Worm (Caenorhabditis elegans): ENCODE results near the gene glb-9.

DNA sequence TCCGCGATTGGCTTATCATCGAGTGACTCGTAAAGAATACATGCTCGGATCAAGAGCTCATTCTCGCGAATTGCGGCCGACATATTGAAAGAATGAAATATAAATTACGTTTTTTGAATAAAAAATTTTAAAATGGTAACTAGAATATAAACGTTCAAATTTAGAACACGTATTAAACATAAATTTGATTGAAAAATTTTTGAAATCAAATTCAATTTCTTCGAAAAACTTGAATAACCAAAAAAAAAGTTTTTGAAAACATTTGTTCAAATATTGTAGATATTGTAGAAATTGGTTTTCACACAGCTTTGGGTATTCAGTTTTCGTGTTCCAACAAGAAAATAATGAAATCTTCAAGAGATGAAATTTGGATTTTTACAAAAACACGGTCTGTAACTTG lies 28.9 kb upstream of the glb-9 start, which contains the start of gene fbxa-224:
- TF ChIP-seq ceh-6 (GFP tag; optimal IDR thresholded peaks at IDR 0.05) = no peak
- no peak for TF ChIP-seq syd-9 (tag; optimal IDR thresholded peaks at IDR 0.05)
- TF ChIP-seq nhr-11 (tag; optimal IDR thresholded peaks at IDR 0.05) = no peak
- TF ChIP-seq pha-4 (tag; optimal IDR thresholded peaks at IDR 0.05) = no peak
- no peak for TF ChIP-seq fkh-6 (tag; optimal IDR thresholded peaks at IDR 0.05)
- no peak for TF ChIP-seq ceh-22 (tag; optimal IDR thresholded peaks at IDR 0.05)
- TF ChIP-seq ceh-31 (tag; optimal IDR thresholded peaks at IDR 0.05) = no peak
- TF ChIP-seq hlh-30 (tag; optimal IDR thresholded peaks at IDR 0.05; ENCODE audit: insufficient read depth) = no peak
- no peak for TF ChIP-seq fkh-10 (GFP tag; optimal IDR thresholded peaks at IDR 0.05)
- no peak for TF ChIP-seq hlh-15 (tag; optimal IDR thresholded peaks at IDR 0.05)
- TF ChIP-seq Y22D7AL.16 (tag; optimal IDR thresholded peaks at IDR 0.05) = no peak
- no peak for TF ChIP-seq rnt-1 (tag; optimal IDR thresholded peaks at IDR 0.05)
